Fruit fly (Drosophila melanogaster) whole organism: ENCODE results near the gene CG42570.

Source experiments
- Dll ChIP-seq: fragments of >200 bp; optimal IDR thresholded peaks from 2 replicates; lab custom pipeline; 2017
- EcR ChIP-seq, 2 experiments: fragments of >200 bp; optimal IDR thresholded peaks; 2 replicates each; lab custom pipeline; 2017; ENCODE audit warnings: missing biosample characterization in 2 of 2, missing genetic modification characterization in 2 of 2, missing genetic modification reagents in 2 of 2
- pan ChIP-seq: fragments of >200 bp; optimal IDR thresholded peaks from 2 replicates; lab custom pipeline; 2017
- psq ChIP-seq: fragments of >200 bp; optimal IDR thresholded peaks from 2 replicates; lab custom pipeline; 2017
- usp ChIP-seq: fragments of >200 bp; optimal IDR thresholded peaks from 2 replicates; lab custom pipeline; 2017; ENCODE audit warnings: missing biosample characterization, missing genetic modification characterization, mixed read lengths

DNA sequence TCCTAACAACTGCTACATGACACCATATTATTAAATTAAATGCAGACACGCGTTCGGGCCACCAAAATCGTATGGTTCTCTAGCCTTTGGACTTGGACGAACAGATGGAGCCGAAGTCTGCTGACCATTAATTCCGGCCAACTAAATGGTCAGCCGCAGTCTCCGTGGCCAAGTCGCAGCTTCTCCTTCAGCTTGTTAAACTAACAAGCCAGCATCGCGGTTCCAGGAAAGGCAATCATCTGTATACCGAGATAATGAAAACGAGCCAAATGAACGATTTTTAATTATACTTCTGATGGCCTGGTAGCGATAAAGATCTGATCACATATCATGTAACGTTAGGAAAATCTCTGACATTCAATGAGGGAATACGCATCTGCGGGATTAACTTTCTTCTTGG, 47.7 kb upstream of the CG42570 start:
- no peak for TF ChIP-seq Dll (lab: Kevin White, UChicago)
- no peak for TF ChIP-seq usp (GFP tag; lab: Kevin White, UChicago)
- no peak for TF ChIP-seq pan (lab: Kevin White, UChicago)
- no peak for TF ChIP-seq psq (lab: Kevin White, UChicago)
- no peak for TF ChIP-seq EcR (GFP tag; optimal IDR thresholded peaks at IDR 0.05; lab: Kevin White, UChicago)
